Worm (Caenorhabditis elegans): Measurements from ENCODE around the gene gcc-2.

Gene gcc-2

ce11 chrIII:9793592-9794417 lies 31.9 kb upstream of the gcc-2 start, which contains the start of the genes R10E11.9 and mcm-6:
Gene R10E11.9 (minus strand): TSS chrIII:9793642.
Gene mcm-6 (plus strand): TSS chrIII:9794367.
- TF ChIP-seq ceh-45 (GFP tag; IDR thresholded peaks at IDR 0.05) (no peak), pax-1 (tag; optimal IDR thresholded peaks at IDR 0.05) (no peak), ahr-1 (tag; optimal IDR thresholded peaks at IDR 0.05) (no peak), ztf-16 (tag; optimal IDR thresholded peaks at IDR 0.05) (no peak), sdc-2 (tag; optimal IDR thresholded peaks at IDR 0.05) (no peak), ceh-19 (GFP tag; optimal IDR thresholded peaks at IDR 0.05) (no peak), hlh-13 (GFP tag; optimal IDR thresholded peaks at IDR 0.05) (no peak), unc-86 (tag; optimal IDR thresholded peaks at IDR 0.05) (no peak), ceh-22 (tag; optimal IDR thresholded peaks at IDR 0.05) (no peak), F13H6.1 (tag; optimal IDR thresholded peaks at IDR 0.05) (no peak), unc-3 (GFP tag; conservative IDR thresholded peaks at IDR 0.05) (no peak), unc-3 (tag; optimal IDR thresholded peaks at IDR 0.05) (no peak), ama-1 (optimal IDR thresholded peaks at IDR 0.05) (no peak), sox-4 (tag; optimal IDR thresholded peaks at IDR 0.05) (no peak)

- TF ChIP-seq nfya-1 (tag; optimal IDR thresholded peaks at IDR 0.05): peak; percentile 51
- no peak for TF ChIP-seq ceh-14 (tag; optimal IDR thresholded peaks at IDR 0.05)
These were observed 27.7 kb upstream of the gcc-2 start, which contains the start of gene R10E11.5 for ce11 chrIII:9789607-9790073. Gene R10E11.5 (minus strand): TSS chrIII:9789657.

ce11 chrIII:9789083-9789482 lies 27.1 kb upstream of the gcc-2 start:
- no peak for TF ChIP-seq ceh-9 (tag; optimal IDR thresholded peaks at IDR 0.05)
- TF ChIP-seq nfya-1 (tag; optimal IDR thresholded peaks at IDR 0.05): peak; percentile 84
- no peak for TF ChIP-seq unc-42 (tag; optimal IDR thresholded peaks at IDR 0.05)
- TF ChIP-seq pha-2 (tag; optimal IDR thresholded peaks at IDR 0.05): no peak
- TF ChIP-seq dve-1 (tag; optimal IDR thresholded peaks at IDR 0.05): no peak

ce11 chrIII:9786776-9787175 lies 24.8 kb upstream of the gcc-2 start:
- TF ChIP-seq elt-2 (tag; optimal IDR thresholded peaks at IDR 0.05): peak; percentile 79
- TF ChIP-seq ztf-16 (tag; optimal IDR thresholded peaks at IDR 0.05): no peak

ce11 chrIII:9783133-9783590 lies 21.2 kb upstream of the gcc-2 start:
- TF ChIP-seq ceh-2 (tag; optimal IDR thresholded peaks at IDR 0.05) (no peak), fax-1 (tag; optimal IDR thresholded peaks at IDR 0.05) (no peak), dve-1 (tag; optimal IDR thresholded peaks at IDR 0.05) (no peak), mec-3 (tag; optimal IDR thresholded peaks at IDR 0.05; ENCODE audit: borderline replicate concordance) (no peak), ama-1 (optimal IDR thresholded peaks at IDR 0.05) (no peak), unc-55 (GFP tag; optimal IDR thresholded peaks at IDR 0.05) (no peak), ceh-19 (GFP tag; optimal IDR thresholded peaks at IDR 0.05) (no peak)

- no peak for TF ChIP-seq nhr-232 (tag; optimal IDR thresholded peaks at IDR 0.05)
- TF ChIP-seq lim-6 (tag; optimal IDR thresholded peaks at IDR 0.05): no peak
- TF ChIP-seq hlh-15 (tag; optimal IDR thresholded peaks at IDR 0.05): no peak
- TF ChIP-seq eyg-1 (tag; optimal IDR thresholded peaks at IDR 0.05): no peak
- no peak for TF ChIP-seq ets-4 (tag; optimal IDR thresholded peaks at IDR 0.05)
- TF ChIP-seq ceh-31 (tag; optimal IDR thresholded peaks at IDR 0.05): no peak
- no peak for TF ChIP-seq ceh-6 (GFP tag; optimal IDR thresholded peaks at IDR 0.05)
- no peak for TF ChIP-seq pros-1 (tag; optimal IDR thresholded peaks at IDR 0.05)
- no peak for TF ChIP-seq lin-11 (tag; optimal IDR thresholded peaks at IDR 0.05)
These were observed 20.6 kb upstream of the gcc-2 start, which contains the start of gene R10E11.6 for ce11 chrIII:9782483-9783081. Gene R10E11.6 (plus strand): TSS chrIII:9783006.
